Worm (Caenorhabditis elegans): ENCODE results near the gene acp-5.

Gene acp-5

DNA sequence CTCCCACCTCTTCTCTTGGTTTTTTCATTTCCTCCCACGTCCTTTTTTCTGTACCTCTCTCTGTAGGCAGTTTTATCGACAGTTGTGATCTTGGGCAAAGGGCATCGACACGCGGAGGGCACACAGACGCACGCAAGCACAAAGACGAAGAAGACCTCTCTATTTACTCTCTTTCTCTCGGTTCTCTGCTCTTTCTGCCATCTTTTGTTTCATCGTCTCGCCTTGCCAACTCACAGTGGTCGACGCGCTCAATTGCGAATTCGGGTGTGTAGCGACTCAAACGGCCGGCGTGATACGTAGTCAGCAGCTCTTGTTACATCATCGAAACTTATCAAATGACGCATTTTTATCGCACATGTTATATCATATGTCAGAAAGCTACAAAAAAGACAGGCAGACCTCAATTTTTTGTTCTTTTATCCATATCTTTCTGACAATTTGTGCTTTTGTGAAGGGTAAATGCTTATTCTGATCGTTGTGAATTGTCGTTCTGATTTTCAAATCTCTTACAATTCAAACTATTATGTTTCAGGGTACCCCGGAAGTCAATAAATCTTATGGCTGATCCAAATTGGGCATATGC, 11.9 kb downstream of the acp-5 start, which contains the start of gene puf-9 (continued):
- TF ChIP-seq daf-16 (GFP tag; optimal IDR thresholded peaks at IDR 0.05) (peak; percentile 76 to 94), daf-16 (tag; optimal IDR thresholded peaks at IDR 0.05) (peak; percentile 98), nhr-42 (GFP tag; IDR thresholded peaks at IDR 0.05) (peak; percentile 96), php-3 (GFP tag; IDR thresholded peaks at IDR 0.05) (peak; percentile 94), egl-43 (GFP tag; IDR thresholded peaks at IDR 0.05) (peak; percentile 89), Y48G9A.11 (GFP tag; IDR thresholded peaks at IDR 0.05) (no peak), gei-8 (GFP tag; optimal IDR thresholded peaks at IDR 0.05) (peak; percentile 94), lim-7 (GFP tag; IDR thresholded peaks at IDR 0.05) (peak; percentile 53; the same call in 1 of the 2 replicates), F10B5.3 (tag; optimal IDR thresholded peaks at IDR 0.05) (peak; percentile 74), daf-8 (GFP tag; IDR thresholded peaks at IDR 0.05) (no peak), lin-15B (tag; optimal IDR thresholded peaks at IDR 0.05) (peak; percentile 88), zip-2 (tag; optimal IDR thresholded peaks at IDR 0.05) (peak; percentile 80), F26F4.8 (GFP tag; conservative IDR thresholded peaks at IDR 0.05) (no peak), nhr-25 (tag; optimal IDR thresholded peaks at IDR 0.05; ENCODE audit: borderline replicate concordance, insufficient read depth) (peak; percentile 97), nhr-6 (tag; optimal IDR thresholded peaks at IDR 0.05) (peak; percentile 100), F44E2.7 (GFP tag; IDR thresholded peaks at IDR 0.05) (no peak), zip-11 (GFP tag; IDR thresholded peaks at IDR 0.05) (no peak), Y105C5A.15 (GFP tag; IDR thresholded peaks at IDR 0.05) (no peak), ceh-28 (tag; optimal IDR thresholded peaks at IDR 0.05) (peak; percentile 1), set-16 (GFP tag; IDR thresholded peaks at IDR 0.05) (peak; percentile 89), nhr-48 (tag; optimal IDR thresholded peaks at IDR 0.05) (peak; percentile 96), unc-62 (GFP tag; optimal IDR thresholded peaks at IDR 0.05 in 1 of 2) (peak; percentile 41 to 100), unc-62 (tag; optimal IDR thresholded peaks at IDR 0.05) (peak; percentile 25), ceh-82 (tag; optimal IDR thresholded peaks at IDR 0.05) (no peak), R02D3.7 (tag; optimal IDR thresholded peaks at IDR 0.05) (peak; percentile 50), daf-12 (tag; optimal IDR thresholded peaks at IDR 0.05) (no peak), Y75B8A.6 (GFP tag; IDR thresholded peaks at IDR 0.05) (peak; percentile 92), zfp-2 (tag; optimal IDR thresholded peaks at IDR 0.05) (peak; percentile 99), egl-27 (tag; optimal IDR thresholded peaks at IDR 0.05) (no peak), tag-97 (GFP tag; IDR thresholded peaks at IDR 0.05) (no peak), skn-1 (tag; optimal IDR thresholded peaks at IDR 0.05) (peak; percentile 81), T20F7.1 (GFP tag; optimal IDR thresholded peaks at IDR 0.05) (peak; percentile 91), ztf-7 (tag; optimal IDR thresholded peaks at IDR 0.05) (peak; percentile 91), ces-1 (GFP tag; optimal IDR thresholded peaks at IDR 0.05) (peak; percentile 12), F49E8.2 (tag; optimal IDR thresholded peaks at IDR 0.05; ENCODE audit: borderline replicate concordance) (no peak), dve-1 (tag; optimal IDR thresholded peaks at IDR 0.05; ENCODE audit: insufficient read depth) (peak; percentile 100), dmd-8 (GFP tag; IDR thresholded peaks at IDR 0.05) (0 out of 2 replicates have a peak, but pooled peaks have one; percentile 45), dmd-6 (GFP tag; IDR thresholded peaks at IDR 0.05) (peak; percentile 100), unc-39 (tag; optimal IDR thresholded peaks at IDR 0.05) (peak; percentile 67), madf-5 (GFP tag; IDR thresholded peaks at IDR 0.05) (peak in 1 of 2 experiments; percentile 74; a peak in 2 of 4 replicates), rbr-2 (tag; optimal IDR thresholded peaks at IDR 0.05) (peak; percentile 98), dpl-1 (GFP tag; optimal IDR thresholded peaks at IDR 0.05) (peak; percentile 89), nhr-10 (tag; optimal IDR thresholded peaks at IDR 0.05) (peak; percentile 92), madf-9 (GFP tag; conservative IDR thresholded peaks at IDR 0.05) (peak; percentile 96), fos-1 (tag; optimal IDR thresholded peaks at IDR 0.05) (peak; percentile 79), tra-1 (GFP tag; IDR thresholded peaks at IDR 0.05) (peak; percentile 99), duxl-1 (tag; optimal IDR thresholded peaks at IDR 0.05; ENCODE audit: poor library complexity) (peak; percentile 74), T26A8.4 (GFP tag; IDR thresholded peaks at IDR 0.05) (peak; percentile 95), saeg-2 (GFP tag; IDR thresholded peaks at IDR 0.05) (peak; percentile 98), nhr-28 (tag; optimal IDR thresholded peaks at IDR 0.05) (peak; percentile 100), F37D6.2 (tag; optimal IDR thresholded peaks at IDR 0.05) (peak; percentile 96), lir-3 (tag; optimal IDR thresholded peaks at IDR 0.05) (no peak)

Measured in whole organism, L4 larva.